Fruit fly (Drosophila melanogaster) ovary, adult (tissue): ENCODE data around the gene sina.

Experiments used
- CG17801 ChIP-seq: fragments of 200-800 bp; optimal IDR thresholded peaks from 2 replicates; lab custom pipeline; 2019; ENCODE audit warnings: missing biosample characterization, mild to moderate bottlenecking, missing genetic modification characterization, moderate library complexity; ENCODE audit not compliant: partially characterized antibody

sina gene

DNA sequence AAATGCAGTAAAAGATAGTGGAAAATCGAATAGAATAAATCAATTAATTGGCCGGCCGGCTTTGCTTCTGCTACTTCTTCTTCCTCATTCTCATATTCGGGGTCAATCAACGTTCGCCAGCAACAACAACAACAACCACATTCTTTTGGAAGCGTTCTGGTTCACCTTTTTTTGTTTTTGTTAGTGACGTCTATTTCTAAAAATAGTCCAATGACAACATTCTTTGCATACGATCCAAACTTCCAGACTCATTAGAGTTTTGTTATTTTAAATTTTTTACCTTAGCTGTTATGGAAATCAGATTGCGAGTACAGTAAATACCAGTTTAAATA, 12.2 kb downstream of the sina start:
- TF ChIP-seq CG17801 = no peak

DNA sequence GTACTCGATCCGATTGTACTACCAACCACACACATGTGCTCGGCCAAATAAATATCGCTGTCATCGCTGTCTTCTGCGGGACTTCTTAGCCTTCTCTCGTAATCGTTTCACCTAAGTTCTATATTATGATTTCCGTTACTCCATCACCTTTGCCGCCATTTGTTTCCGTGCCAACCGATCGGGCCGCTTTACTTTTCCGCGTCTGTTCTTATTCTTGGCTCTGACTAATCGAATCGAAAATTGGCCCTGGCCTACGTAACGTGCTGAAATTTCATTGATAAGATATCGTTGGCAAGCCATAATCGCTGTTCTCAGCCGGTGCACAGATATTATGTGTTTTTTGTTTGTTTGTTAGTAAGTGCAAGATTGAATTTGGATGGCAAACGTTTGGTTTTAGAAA, 13.6 kb downstream of the sina start:
- no peak for TF ChIP-seq CG17801

DNA sequence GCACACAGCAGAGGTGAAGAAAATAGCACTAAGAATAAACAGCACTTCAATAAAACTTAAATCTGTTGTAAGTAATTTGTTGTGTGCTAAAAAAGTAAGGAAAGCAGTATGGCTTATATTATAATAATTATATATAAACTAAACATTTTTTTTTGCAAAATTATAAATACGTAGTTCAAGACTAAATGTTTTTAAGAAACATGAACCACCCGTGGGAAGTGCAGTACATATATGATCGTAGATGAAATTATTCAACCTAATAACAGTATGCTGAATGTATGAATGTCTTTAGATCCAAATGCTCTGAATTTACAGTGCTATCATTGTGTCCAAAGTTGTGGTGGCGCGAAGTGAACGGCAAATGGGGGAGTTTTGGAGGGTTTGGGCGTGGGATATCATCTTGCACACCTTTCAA, 17.2 kb downstream of the sina start:
- TF ChIP-seq CG17801 = no peak

DNA sequence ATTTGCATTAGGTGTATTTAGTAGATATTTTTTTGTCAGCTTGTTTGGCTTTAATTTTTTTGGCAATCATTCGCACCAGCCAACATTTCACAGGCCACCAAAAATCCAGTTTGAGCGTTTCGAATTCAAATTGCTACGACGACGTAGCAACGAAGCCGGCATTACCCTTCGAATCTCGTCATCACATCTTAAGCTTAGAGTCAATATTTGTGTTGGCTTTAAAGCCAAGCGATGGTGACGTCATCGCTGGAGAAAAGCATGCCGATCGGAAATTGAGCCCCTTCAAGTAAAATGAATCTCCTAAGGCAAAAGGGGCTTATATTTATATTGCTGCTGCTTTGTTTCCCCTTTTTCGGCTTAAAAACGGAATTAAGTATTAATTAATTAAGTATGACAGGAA, 18.1 kb downstream of the sina start:
- TF ChIP-seq CG17801 = no peak

DNA sequence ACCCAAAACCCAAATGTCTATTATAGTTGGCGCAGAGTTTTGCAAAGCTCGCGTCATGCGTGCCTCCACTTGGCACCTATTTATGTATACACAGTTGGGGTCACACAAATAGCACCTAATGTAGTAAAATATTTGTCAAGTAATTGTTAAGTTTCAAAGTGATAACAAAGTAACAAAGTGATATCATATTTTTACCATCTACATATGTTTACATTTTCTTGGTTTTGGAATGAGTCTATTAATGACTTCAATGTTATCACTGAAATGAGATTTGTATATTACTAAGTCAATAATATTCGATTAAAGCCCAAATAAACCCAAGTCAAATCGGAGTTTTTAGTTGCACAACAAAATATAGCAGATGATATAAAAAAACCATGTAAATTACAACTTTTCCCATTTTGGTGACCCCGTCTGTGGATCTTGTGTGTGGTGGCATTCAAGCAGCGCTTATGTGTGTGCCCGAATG, 19.0 kb downstream of the sina start:
- no peak for TF ChIP-seq CG17801

DNA sequence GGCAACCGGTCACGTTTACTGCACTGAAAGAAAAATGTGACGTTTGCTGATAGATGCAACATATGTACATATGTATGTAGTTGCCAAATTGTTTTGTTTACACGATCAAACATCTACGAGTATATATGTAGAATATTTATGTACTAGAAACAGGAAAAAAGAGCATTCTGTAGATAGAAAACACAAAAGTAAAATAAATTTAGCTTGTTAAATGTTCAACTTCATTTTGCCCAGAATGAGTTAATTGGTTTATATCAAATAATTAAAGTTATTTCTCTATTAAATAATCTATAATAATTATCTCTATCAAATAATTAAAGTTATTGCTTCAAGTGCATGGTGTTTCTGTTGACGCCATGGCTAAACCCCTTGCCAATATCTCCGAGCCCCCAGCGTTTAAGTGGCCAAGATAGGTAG, 19.6 kb downstream of the sina start:
- no peak for TF ChIP-seq CG17801

DNA sequence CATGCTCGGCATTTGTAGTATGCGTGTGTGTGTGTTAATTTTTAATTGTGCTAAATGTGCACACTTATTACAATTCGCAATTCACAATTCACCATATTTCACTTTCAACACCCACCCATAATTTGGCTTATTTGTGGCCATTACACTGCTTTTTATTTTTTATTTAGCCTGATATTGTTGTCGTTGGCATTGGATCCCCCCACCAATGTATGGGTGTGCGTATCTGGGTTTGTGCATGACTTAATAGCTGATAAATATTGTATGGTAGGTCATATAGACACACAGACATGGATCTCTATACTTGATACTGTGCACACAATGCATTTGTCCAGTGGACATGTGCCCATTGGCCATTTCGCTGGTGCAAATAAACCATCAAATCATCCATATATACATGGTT, 20.1 kb downstream of the sina start:
- no peak for TF ChIP-seq CG17801

DNA sequence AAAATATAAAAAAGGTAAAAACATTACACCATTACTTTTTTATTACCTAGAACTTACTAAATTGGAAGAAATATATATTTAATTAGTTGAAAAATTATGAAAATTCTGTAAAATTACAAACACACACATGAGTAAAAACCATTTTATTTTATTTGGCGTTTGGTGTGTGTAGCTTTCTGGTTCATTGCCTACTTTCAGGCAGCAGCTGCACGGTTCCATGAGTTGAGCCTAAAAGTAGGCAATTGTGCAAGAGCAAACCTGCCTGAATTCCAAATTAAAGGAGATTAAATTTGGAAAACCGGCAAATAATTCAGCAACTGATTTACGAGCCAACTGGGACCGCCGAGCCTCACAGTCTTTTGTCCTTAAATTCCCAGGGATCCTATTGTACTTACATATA, 21.9 kb downstream of the sina start:
- no peak for TF ChIP-seq CG17801

DNA sequence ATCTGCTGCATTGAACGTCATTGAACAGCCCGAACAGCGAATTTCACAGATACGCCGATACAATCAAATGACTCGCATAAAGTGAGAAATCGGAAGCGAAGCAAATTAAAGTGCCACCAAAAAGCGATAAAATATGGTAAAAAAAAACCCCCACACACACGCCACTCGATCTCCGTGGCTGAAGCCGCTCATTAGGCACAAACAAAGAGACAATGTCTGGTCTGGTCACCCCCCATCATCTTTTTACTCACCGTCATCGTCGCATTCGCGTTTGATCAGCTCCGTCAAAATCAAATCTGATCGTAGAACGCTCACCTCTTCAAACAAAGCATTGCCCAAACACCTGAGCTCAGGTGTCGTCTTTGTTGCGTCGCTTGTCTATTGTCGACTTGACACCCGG, 22.4 kb downstream of the sina start:
- no peak for TF ChIP-seq CG17801

DNA sequence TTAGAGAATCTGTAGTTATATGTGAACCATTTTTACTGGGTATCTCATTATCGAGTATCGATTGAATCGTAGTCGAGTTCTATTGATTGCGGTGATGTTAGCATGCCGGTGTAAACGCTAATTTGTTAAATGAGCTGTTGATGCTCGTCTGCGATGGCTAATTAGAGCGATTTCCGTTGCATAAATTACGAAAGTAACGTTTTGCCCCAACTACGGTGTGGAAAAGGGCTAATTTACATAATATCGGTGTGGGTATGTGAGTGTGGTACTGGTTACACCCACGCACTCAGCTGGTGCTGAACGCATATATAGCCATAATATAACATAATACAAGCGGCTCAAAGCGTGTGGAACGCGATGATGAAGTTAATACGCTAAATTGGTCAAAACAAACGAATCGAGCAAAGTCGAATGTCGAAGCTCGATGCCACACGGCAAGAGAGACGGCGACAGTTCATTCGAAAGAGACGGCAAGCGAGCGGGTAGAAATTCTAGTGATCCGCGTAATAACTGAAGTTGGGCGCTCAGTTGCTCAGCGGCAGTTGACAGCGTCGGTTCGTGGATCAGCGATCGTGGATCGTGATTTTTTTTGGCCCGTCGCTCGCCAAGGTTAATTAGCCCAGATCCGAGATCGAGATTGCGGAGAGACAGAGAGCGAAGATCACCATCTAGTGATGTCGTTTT, 23.4 kb downstream of the sina start, which contains the start of gene CG32170:
TSS of gene CG32170 (plus strand) at position 525 of the 684 bp plus-strand sequence.
- no peak for TF ChIP-seq CG17801

DNA sequence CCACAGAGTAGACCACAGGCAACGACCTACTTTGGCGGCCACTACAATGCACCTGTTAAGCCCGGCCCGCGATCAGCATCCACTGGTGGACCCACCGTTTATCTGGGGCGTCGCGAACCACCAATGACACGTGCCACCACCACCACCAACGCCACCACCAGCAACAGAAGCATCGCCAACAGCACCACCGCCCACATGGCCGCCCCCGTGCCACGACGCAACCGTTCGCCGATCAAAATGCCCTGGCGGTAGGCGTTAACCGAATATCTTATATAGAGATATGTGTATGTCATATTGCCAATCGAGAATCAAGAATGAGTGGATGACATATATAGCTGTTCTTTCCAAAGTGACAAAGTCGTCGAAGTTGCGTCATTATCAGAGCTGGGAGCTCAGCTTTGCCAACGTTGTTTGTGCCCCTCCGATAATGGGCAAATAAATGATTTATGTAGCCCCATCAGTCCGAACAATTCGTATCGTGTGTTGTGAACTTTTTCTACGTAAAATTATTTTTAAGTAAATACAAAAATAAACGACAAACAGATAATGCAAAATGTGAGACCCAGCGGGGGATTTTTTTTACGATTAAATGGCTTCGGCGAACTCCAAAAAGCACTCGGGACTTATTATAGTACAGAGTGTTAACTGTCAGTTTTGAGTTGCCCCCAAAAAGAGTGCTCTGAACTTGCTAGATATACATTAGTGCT, 25.4 kb downstream of the sina start:
- TF ChIP-seq CG17801 = no peak

DNA sequence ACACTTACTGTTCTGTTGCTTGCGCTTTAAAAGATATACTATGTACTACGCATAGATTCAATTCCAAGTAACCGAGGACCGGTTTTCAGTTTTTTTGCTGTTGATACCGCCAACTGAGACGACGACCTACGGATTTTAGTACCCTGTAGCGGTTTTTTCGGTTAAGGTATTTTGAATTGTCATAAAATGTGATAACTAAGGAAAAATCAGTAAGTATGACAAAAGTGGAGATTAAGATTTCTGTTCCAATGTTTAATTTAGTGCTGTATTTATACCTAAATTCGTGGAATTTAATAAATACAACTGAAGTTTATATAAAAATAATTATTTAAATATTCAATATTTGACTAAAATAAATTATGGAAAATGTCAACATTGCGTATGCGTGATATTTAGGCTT, 27.5 kb downstream of the sina start:
- no peak for TF ChIP-seq CG17801

DNA sequence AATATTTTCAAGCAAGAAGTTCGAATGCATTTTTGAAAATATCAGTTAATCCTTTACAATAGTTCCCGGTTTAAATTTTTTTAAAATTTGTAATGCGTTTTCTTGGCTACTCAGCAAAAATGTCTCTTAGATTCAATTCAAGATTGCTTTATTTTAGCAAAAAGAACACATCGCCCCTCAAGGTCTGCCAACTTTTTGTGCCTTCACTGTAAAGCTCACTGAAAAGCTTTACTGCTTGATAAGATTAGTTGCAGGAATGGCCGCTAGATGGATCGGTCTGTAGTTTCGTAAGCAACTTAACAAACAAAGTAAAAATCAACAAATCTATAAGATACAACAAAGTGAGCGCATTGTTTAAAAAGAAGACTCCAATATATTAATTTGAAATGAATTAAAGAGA, 30.5 kb downstream of the sina start:
- peak; percentile 30 for TF ChIP-seq CG17801

DNA sequence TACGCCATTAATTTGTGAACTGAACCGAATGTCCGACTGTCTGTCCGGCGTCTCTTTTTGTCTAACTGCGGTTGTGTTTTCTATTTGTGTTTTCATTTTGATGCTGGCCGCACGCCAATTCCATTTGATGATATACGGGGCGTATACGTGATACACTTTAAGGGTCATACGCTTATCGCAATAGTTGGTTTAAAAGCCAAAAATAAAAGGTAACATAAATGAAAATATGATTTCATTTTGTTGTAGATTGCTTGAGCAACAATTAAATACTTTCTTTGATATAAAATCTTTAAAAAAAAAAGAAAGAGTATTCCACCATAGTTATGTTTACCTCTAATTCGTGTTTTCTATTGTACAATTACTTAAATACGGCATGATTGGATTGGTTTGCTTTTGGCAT, 31.5 kb downstream of the sina start:
- TF ChIP-seq CG17801 = no peak

DNA sequence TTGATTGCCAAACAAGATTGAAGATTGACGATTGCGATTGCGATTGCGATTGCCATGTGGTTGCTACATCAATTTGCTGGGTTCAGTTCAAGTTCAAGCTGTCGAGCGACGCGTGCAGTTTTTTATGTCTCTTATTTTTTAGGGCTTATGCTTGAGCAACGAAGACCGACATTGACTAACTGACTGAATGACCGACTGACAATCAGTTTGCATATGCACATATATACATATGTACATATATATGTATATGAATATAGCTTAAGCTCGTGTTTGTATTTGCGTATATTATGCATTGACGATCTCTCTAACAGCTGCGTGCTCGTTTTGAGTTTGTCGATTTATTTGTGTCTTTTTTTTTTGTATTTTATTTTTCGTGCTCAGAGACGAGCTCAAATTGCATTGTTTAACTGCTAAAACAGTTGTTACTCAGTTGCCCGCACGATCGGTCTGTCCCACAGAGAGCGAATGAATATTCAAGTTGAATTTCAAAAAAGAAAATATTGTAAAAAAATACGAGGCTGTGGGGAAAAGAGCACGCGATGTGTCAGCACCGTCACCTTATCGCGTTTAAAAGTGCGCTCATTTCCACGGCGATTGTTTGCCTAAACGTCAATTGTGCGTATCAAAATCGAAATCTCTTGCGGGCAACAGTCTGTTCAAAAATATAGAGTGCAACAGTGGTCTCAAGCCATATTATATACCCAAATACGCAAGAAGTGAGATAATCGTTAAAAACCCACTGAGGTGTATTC, 32.8 kb downstream of the sina start:
- peak; percentile 21 for TF ChIP-seq CG17801

DNA sequence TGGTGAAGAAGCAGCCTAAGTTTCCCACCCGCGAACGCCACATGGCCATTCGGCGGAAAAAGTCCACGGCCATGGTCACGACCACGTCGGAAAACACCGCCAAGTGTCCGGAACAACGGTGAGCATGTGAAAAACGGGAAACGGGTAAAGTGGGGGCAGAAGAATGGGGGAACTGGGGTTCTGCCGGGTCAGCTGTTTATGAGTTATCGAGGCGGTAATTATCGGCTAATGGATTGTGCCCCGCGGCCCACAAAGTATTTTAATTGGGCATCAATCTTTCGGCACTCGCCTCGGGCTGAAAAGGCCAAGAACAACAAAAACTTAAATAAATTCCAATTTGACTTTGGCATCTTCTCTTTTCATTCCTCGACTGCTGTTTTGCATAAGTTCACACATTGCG, 33.7 kb downstream of the sina start:
- no peak for TF ChIP-seq CG17801

DNA sequence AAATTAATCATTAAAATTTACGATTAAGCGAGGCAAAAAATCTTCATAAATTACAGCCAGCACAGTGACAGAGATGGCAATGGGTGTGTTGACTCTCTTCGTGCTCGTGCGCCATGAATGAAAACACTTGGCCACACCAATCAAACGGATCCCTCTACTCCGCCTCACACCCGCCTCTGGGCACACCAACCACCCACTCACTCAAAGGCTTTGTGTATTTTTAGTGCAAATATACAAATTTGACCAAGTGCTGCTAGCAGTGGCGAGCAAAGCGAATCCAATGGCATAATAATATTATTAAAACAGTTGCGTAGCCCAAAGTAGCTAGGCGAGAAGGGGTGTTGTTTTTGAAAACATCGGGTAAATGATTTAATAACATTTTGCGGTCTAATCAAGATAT, 36.0 kb downstream of the sina start:
- TF ChIP-seq CG17801 = no peak
